Fruit fly (Drosophila melanogaster): ENCODE measurements around the gene TrpRS-m.

TrpRS-m gene

dm6 chr3L:17802107-17802506 is 47.4 kb upstream of the TrpRS-m start, which contains the start of gene NUCB1 (continued):
- peak; percentile 48 for TF ChIP-seq phol (tag; optimal IDR thresholded peaks at IDR 0.05)
- no peak for TF ChIP-seq Mes4 (GFP tag; optimal IDR thresholded peaks at IDR 0.05)
- TF ChIP-seq CG1647 (GFP tag; optimal IDR thresholded peaks at IDR 0.05), result peak; percentile 31
- peak; percentile 34 for TF ChIP-seq ERR (GFP tag; optimal IDR thresholded peaks at IDR 0.05)
- peak; percentile 45 for TF ChIP-seq vvl (GFP tag; IDR thresholded peaks at IDR 0.05)
- peak; percentile 46 for TF ChIP-seq Dad (GFP tag; optimal IDR thresholded peaks at IDR 0.05)
- peak; percentile 79 for TF ChIP-seq CG33213 (GFP tag; optimal IDR thresholded peaks at IDR 0.05)
- peak; percentile 45 for TF ChIP-seq Dp (GFP tag; optimal IDR thresholded peaks at IDR 0.05)
- peak; percentile 47 to 64 for TF ChIP-seq dpn (GFP tag; optimal IDR thresholded peaks at IDR 0.05)
- TF ChIP-seq CG10979 (tag; optimal IDR thresholded peaks at IDR 0.05), result peak; percentile 18
- TF ChIP-seq E2f2 (GFP tag; IDR thresholded peaks at IDR 0.05), result peak; percentile 24; the same call in 1 of the 2 replicates
- TF ChIP-seq CG9215 (GFP tag; IDR thresholded peaks at IDR 0.05), result no peak
- peak; percentile 72 for TF ChIP-seq Hmr (GFP tag; optimal IDR thresholded peaks at IDR 0.05)
- peak; percentile 85 for TF ChIP-seq Ets97D (GFP tag; optimal IDR thresholded peaks at IDR 0.05)
- TF ChIP-seq CG1602 (GFP tag; optimal IDR thresholded peaks at IDR 0.05), result peak; percentile 20
- peak; percentile 3 for TF ChIP-seq chn (GFP tag; optimal IDR thresholded peaks at IDR 0.05)
- TF ChIP-seq B-H2 (GFP tag; optimal IDR thresholded peaks at IDR 0.05), result peak; percentile 67
- TF ChIP-seq CG2120 (GFP tag; optimal IDR thresholded peaks at IDR 0.05), result peak; percentile 70
- peak; percentile 34 for TF ChIP-seq BtbVII (GFP tag; optimal IDR thresholded peaks at IDR 0.05)
- TF ChIP-seq CG8944 (GFP tag; optimal IDR thresholded peaks at IDR 0.05), result peak; percentile 33
- peak; percentile 71 for TF ChIP-seq gro (GFP tag; optimal IDR thresholded peaks at IDR 0.05)
- TF ChIP-seq Trl (optimal IDR thresholded peaks at IDR 0.05), result no peak
- peak; percentile 36 for TF ChIP-seq Trl (GFP tag; optimal IDR thresholded peaks at IDR 0.05)
- peak; percentile 21 for TF ChIP-seq Spps (tag; optimal IDR thresholded peaks at IDR 0.05)
- peak; percentile 79 for TF ChIP-seq CG17186 (GFP tag; optimal IDR thresholded peaks at IDR 0.05)
- peak; percentile 77 for TF ChIP-seq nmo (GFP tag; optimal IDR thresholded peaks at IDR 0.05)
- TF ChIP-seq CG7556 (GFP tag; optimal IDR thresholded peaks at IDR 0.05), result no peak
- TF ChIP-seq Dref (GFP tag; IDR thresholded peaks at IDR 0.05), result peak; percentile 38
- TF ChIP-seq Hr78 (GFP tag; optimal IDR thresholded peaks at IDR 0.05), result no peak
- TF ChIP-seq HmgD (GFP tag; optimal IDR thresholded peaks at IDR 0.05), result peak; percentile 72
- TF ChIP-seq CG11456 (GFP tag; IDR thresholded peaks at IDR 0.05), result peak; percentile 56; the same call in 1 of the 3 replicates
- TF ChIP-seq bigmax (GFP tag; optimal IDR thresholded peaks at IDR 0.05), result no peak
- no peak for TF ChIP-seq hkb (optimal IDR thresholded peaks at IDR 0.05)
- TF ChIP-seq hkb (GFP tag; IDR thresholded peaks at IDR 0.05), result peak; percentile 36; the same call in 1 of the 2 replicates
- peak; percentile 47 for TF ChIP-seq CoRest (tag; optimal IDR thresholded peaks at IDR 0.05)
- TF ChIP-seq CG31224 (GFP tag; IDR thresholded peaks at IDR 0.05), result no peak
- TF ChIP-seq Bdp1 (GFP tag; optimal IDR thresholded peaks at IDR 0.05), result peak; percentile 14
- TF ChIP-seq CG8388 (GFP tag; optimal IDR thresholded peaks at IDR 0.05), result no peak
- TF ChIP-seq dysf (GFP tag; IDR thresholded peaks at IDR 0.05), result 0 out of 3 replicates have a peak, but pooled peaks have one; percentile 33
- peak; percentile 36 for TF ChIP-seq CG10209 (GFP tag; optimal IDR thresholded peaks at IDR 0.05)
- TF ChIP-seq CG17912 (GFP tag; optimal IDR thresholded peaks at IDR 0.05), result peak; percentile 63
- TF ChIP-seq pho (GFP tag; optimal IDR thresholded peaks at IDR 0.05), result peak; percentile 63
- TF ChIP-seq CG9437 (GFP tag; optimal IDR thresholded peaks at IDR 0.05), result no peak
- TF ChIP-seq pfk (GFP tag; optimal IDR thresholded peaks at IDR 0.05), result peak; percentile 23
- TF ChIP-seq CG9932 (GFP tag; IDR thresholded peaks at IDR 0.05), result peak; percentile 68
- peak; percentile 62 for TF ChIP-seq Abd-B (GFP tag; optimal IDR thresholded peaks at IDR 0.05)
- TF ChIP-seq CG4820 (GFP tag; optimal IDR thresholded peaks at IDR 0.05), result peak; percentile 7
- peak; percentile 24; the same call in 1 of the 2 replicates for TF ChIP-seq Atf6 (GFP tag; IDR thresholded peaks at IDR 0.05)
- 0 out of 2 replicates have a peak, but pooled peaks have one; percentile 14 for TF ChIP-seq ranshi (GFP tag; IDR thresholded peaks at IDR 0.05)
- TF ChIP-seq slp2 (GFP tag; optimal IDR thresholded peaks at IDR 0.05), result peak; percentile 19
- TF ChIP-seq CG12155 (GFP tag; optimal IDR thresholded peaks at IDR 0.05), result peak; percentile 11
- peak; percentile 53 for TF ChIP-seq Max (GFP tag; optimal IDR thresholded peaks at IDR 0.05)
